Worm (Caenorhabditis elegans) whole organism, midembryonic: ENCODE data around the gene txt-13.

ENCODE experiments used
- T22C8.4 ChIP-seq: fragments of 200-800 bp; sonication (Bioruptor generic); IDR thresholded peaks from 2 replicates; pipeline ENCODE4 v1.3.6; 2022; ENCODE audit warnings: missing genetic modification characterization, missing compliant biosample characterization
- cog-1 ChIP-seq: sonication (generic microtip); optimal IDR thresholded peaks from 2 replicates; lab custom pipeline; 2016; ENCODE audit warnings: missing genetic modification characterization, missing compliant biosample characterization
- med-1 ChIP-seq: sonication (generic microtip); optimal IDR thresholded peaks from 2 replicates; lab custom pipeline; 2017; ENCODE audit warnings: missing genetic modification characterization, mild to moderate bottlenecking, missing compliant biosample characterization, antibody characterized with exemption, missing genetic modification reagents; ENCODE audit not compliant: insufficient read depth
- ref-1 ChIP-seq: fragments of 200-800 bp; sonication (Bioruptor generic); conservative IDR thresholded peaks from 2 replicates; pipeline ENCODE4 v1.3.6; 2022; ENCODE audit warnings: missing genetic modification reagents, missing genetic modification characterization, missing compliant biosample characterization
- tab-1 ChIP-seq: fragments of 200-800 bp; sonication (Bioruptor generic); IDR thresholded peaks from 2 replicates; pipeline ENCODE4 v1.3.6; 2022; ENCODE audit warnings: missing genetic modification characterization, missing compliant biosample characterization
- ztf-23 ChIP-seq: fragments of 200-800 bp; sonication (Bioruptor generic); IDR thresholded peaks from 2 replicates; pipeline ENCODE4 v1.3.6; 2022; ENCODE audit warnings: missing genetic modification reagents, missing genetic modification characterization, missing compliant biosample characterization
- ztf-29 ChIP-seq: fragments of 200-800 bp; sonication (Bioruptor generic); IDR thresholded peaks from 2 replicates; pipeline ENCODE4 v1.3.6; 2022; ENCODE audit warnings: missing genetic modification reagents, missing genetic modification characterization, missing compliant biosample characterization

DNA sequence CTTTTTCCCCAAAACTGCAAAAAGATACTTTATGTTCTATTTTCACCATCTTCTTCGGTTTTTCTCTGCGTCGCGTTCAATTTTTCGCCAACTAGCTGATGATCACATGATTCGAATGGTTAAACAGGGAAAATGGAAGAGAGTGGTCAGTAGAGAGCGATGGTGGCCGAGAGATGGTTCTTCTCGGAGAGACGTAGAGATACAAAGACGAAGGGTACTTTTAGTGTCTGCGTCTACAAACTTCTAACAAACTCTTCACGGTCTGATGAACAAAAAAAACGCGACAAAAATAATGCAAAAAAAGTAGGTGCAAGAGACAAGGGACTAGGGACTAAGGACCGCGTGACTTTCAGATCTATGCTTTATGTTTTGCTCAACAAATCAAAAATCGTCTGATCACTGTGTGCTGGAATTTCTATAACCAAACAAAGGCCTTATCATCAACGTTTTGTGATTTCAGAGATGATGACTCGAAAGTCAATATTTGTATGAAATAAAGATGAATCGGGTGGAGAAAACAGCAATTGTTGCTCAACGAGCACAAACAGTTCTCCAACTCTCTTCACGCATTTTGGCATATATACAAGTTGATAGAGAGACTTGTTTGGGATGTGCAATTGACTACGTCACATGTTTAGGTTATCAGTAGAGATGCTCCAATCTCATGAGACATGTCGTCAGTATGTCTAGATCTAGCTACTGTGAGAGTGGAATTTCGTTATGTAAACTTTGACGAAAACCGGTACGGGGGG, 18.2 kb upstream of the txt-13 start:
- TF ChIP-seq T22C8.4 (GFP tag; lab: Robert Waterston, UW) (no peak), cog-1 (tag; lab: Kevin White, UChicago) (peak; percentile 16), ztf-29 (no peak), tab-1 (GFP tag; lab: Robert Waterston, UW) (no peak), ztf-23 (0 out of 2 replicates have a peak, but pooled peaks have one; percentile 57), med-1 (no peak), ref-1 (GFP tag; lab: Robert Waterston, UW) (no peak)
